Worm (Caenorhabditis elegans): ENCODE results near the gene clec-124.

DNA sequence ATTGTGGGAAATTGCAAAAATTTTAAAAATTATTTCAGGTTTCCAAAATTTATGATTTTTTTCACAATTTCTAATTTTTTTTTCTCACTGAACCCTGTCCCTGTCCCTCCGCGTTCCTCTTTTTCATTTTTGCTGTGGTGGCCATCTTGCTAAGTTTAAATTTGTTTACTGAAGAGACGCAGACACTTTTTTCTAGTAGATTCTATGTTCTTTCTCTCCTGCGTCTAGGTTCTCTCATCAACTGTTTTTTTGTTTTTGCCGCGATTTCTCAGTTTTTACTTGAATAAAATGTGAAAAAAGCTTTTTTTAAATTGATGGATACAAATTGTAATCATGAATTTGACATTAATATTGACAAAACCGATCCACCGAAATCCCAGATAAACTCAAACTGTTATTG lies 40.3 kb upstream of the clec-124 start, which contains the start of gene ZC239.6:
- TF ChIP-seq med-1 (GFP tag; optimal IDR thresholded peaks at IDR 0.05; ENCODE audit: insufficient read depth), result no peak
- no peak for TF ChIP-seq ztf-29 (GFP tag; IDR thresholded peaks at IDR 0.05)
- no peak for TF ChIP-seq T22C8.4 (GFP tag; IDR thresholded peaks at IDR 0.05)
- TF ChIP-seq flt-1 (GFP tag; IDR thresholded peaks at IDR 0.05), result no peak
- TF ChIP-seq ztf-23 (GFP tag; IDR thresholded peaks at IDR 0.05), result no peak
- TF ChIP-seq klf-2 (GFP tag; conservative IDR thresholded peaks at IDR 0.05), result no peak
- no peak for TF ChIP-seq tab-1 (GFP tag; IDR thresholded peaks at IDR 0.05)

Data from whole organism, midembryonic.